Fruit fly (Drosophila melanogaster): ENCODE data around the gene CG7376.

The CG7376 gene

dm6 chr3L:6129591-6129990 lies 44.5 kb upstream of the CG7376 start:
- TF ChIP-seq esn (GFP tag; optimal IDR thresholded peaks at IDR 0.05) (no peak), CG3919 (GFP tag; optimal IDR thresholded peaks at IDR 0.05) (no peak), Lpt (GFP tag; optimal IDR thresholded peaks at IDR 0.05) (no peak)

- TF ChIP-seq CG32006 (GFP tag; optimal IDR thresholded peaks at IDR 0.05) = no peak
- TF ChIP-seq Met (GFP tag; optimal IDR thresholded peaks at IDR 0.05) = no peak
- no peak for TF ChIP-seq OdsH (GFP tag; optimal IDR thresholded peaks at IDR 0.05)
- no peak for TF ChIP-seq ss (GFP tag; optimal IDR thresholded peaks at IDR 0.05)
- no peak for TF ChIP-seq topi (GFP tag; optimal IDR thresholded peaks at IDR 0.05)
- TF ChIP-seq dac (GFP tag; optimal IDR thresholded peaks at IDR 0.05) = no peak
- no peak for TF ChIP-seq acj6 (GFP tag; optimal IDR thresholded peaks at IDR 0.05)
- no peak for TF ChIP-seq vri (GFP tag; optimal IDR thresholded peaks at IDR 0.05)
- no peak for TF ChIP-seq Ets96B (tag; optimal IDR thresholded peaks at IDR 0.05)
Observed at dm6 chr3L:6130944-6131343, 43.1 kb upstream of the CG7376 start, which contains the start of gene Lcp65Ag3. Gene Lcp65Ag3, minus strand, starts transcription at chr3L:6130989.

dm6 chr3L:6132009-6132408 lies 42.0 kb upstream of the CG7376 start, which contains the start of gene Cpr65Au:
Gene Cpr65Au, minus strand, starts transcription at chr3L:6132109.
- TF ChIP-seq spab (GFP tag; optimal IDR thresholded peaks at IDR 0.05) = no peak
- TF ChIP-seq CG34406 (GFP tag; optimal IDR thresholded peaks at IDR 0.05) = no peak
- no peak for TF ChIP-seq lz (GFP tag; optimal IDR thresholded peaks at IDR 0.05)

DNA sequence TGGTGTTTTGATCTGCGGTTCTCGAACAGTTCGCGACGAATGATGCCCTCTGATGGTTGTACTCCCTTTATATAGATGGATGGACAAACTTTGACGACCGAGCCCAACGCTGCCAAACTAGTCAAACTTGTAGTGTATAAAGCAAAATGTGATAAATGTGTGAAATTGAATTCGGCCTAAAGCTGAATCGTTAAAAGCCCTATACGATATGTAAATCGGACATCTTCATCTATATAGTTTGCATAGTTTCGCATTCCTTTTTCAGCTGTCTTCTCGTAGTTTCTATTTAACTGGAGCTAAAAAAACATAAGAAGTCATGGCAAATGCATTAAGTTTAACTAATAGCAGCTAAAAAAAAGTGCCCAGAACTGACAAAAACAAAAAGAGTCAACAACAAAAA lies 40.5 kb upstream of the CG7376 start, which contains the start of gene Lcp65Ag2:
Gene Lcp65Ag2 (minus strand): TSS at position 48 of the 400 bp plus-strand sequence.
- TF ChIP-seq CG1621 (tag; optimal IDR thresholded peaks at IDR 0.05) = no peak

DNA sequence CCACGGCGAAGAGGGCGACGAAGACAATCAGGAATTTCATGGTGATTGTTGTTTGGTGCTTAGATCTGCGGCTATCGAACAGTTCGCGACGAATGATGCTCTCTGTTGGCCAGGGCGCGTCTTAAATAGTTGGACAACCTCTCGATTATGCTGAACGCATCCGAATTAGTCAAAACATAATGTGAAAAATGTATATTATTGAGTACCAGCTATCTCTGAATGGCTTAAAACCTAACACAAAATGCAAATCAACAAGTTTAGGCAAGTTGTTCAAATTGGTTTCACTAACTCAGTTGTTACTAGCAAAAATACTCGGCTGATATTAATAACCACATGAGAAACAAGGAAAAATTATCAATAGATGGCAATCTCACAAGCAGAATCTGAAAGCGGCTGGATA lies 38.9 kb upstream of the CG7376 start, which contains the start of gene Lcp65Ag1:
Gene Lcp65Ag1 (minus strand): TSS at position 101 of the 400 bp plus-strand sequence.
- TF ChIP-seq Sox15 (GFP tag; optimal IDR thresholded peaks at IDR 0.05) = no peak
- TF ChIP-seq esn (GFP tag; optimal IDR thresholded peaks at IDR 0.05) = no peak
- TF ChIP-seq Lpt (GFP tag; optimal IDR thresholded peaks at IDR 0.05) = no peak
- no peak for TF ChIP-seq lz (GFP tag; optimal IDR thresholded peaks at IDR 0.05)
- TF ChIP-seq CG8319 (GFP tag; optimal IDR thresholded peaks at IDR 0.05) = no peak
- no peak for TF ChIP-seq CG15336 (GFP tag; IDR thresholded peaks at IDR 0.05)
- no peak for TF ChIP-seq CG6808 (GFP tag; optimal IDR thresholded peaks at IDR 0.05)
- TF ChIP-seq fd59A (GFP tag; optimal IDR thresholded peaks at IDR 0.05) = no peak
- TF ChIP-seq ss (GFP tag; optimal IDR thresholded peaks at IDR 0.05) = no peak
- no peak for TF ChIP-seq CG11762 (GFP tag; optimal IDR thresholded peaks at IDR 0.05; ENCODE audit: insufficient read depth)

- no peak for TF ChIP-seq dsx (GFP tag; optimal IDR thresholded peaks at IDR 0.05; ENCODE audit: poor library complexity, severe bottlenecking)
- no peak for TF ChIP-seq dac (GFP tag; optimal IDR thresholded peaks at IDR 0.05)
- no peak for TF ChIP-seq CG11762 (GFP tag; optimal IDR thresholded peaks at IDR 0.05; ENCODE audit: insufficient read depth)
Observed at dm6 chr3L:6136691-6137090, 37.4 kb upstream of the CG7376 start, which contains the start of gene Lcp65Af. Gene Lcp65Af, minus strand, starts transcription at chr3L:6136791.

- no peak for TF ChIP-seq CG11762 (GFP tag; optimal IDR thresholded peaks at IDR 0.05; ENCODE audit: insufficient read depth)
- TF ChIP-seq CG8632 (GFP tag; optimal IDR thresholded peaks at IDR 0.05) = no peak
- TF ChIP-seq CG8119 (GFP tag; IDR thresholded peaks at IDR 0.05) = no peak
- TF ChIP-seq Met (GFP tag; optimal IDR thresholded peaks at IDR 0.05) = no peak
- no peak for TF ChIP-seq CG34406 (GFP tag; optimal IDR thresholded peaks at IDR 0.05)
- no peak for TF ChIP-seq CG6792 (GFP tag; optimal IDR thresholded peaks at IDR 0.05)
- no peak for TF ChIP-seq CG6163 (GFP tag; IDR thresholded peaks at IDR 0.05)
- TF ChIP-seq salr (GFP tag; optimal IDR thresholded peaks at IDR 0.05) = no peak
- no peak for TF ChIP-seq CG4318 (GFP tag; optimal IDR thresholded peaks at IDR 0.05)
- no peak for TF ChIP-seq pdm3 (GFP tag; optimal IDR thresholded peaks at IDR 0.05)
- no peak for TF ChIP-seq vri (GFP tag; optimal IDR thresholded peaks at IDR 0.05)
- TF ChIP-seq fd85E (GFP tag; optimal IDR thresholded peaks at IDR 0.05) = no peak
- no peak for TF ChIP-seq CG31627 (GFP tag; optimal IDR thresholded peaks at IDR 0.05)
- no peak for TF ChIP-seq Blimp-1 (GFP tag; optimal IDR thresholded peaks at IDR 0.05)
- TF ChIP-seq achi (GFP tag; optimal IDR thresholded peaks at IDR 0.05) = no peak
- TF ChIP-seq CG15336 (GFP tag; IDR thresholded peaks at IDR 0.05) = no peak
- TF ChIP-seq dsx (GFP tag; optimal IDR thresholded peaks at IDR 0.05; ENCODE audit: poor library complexity, severe bottlenecking) = no peak
- TF ChIP-seq Ets21C (GFP tag; optimal IDR thresholded peaks at IDR 0.05) = no peak
- no peak for TF ChIP-seq CG16779 (tag; optimal IDR thresholded peaks at IDR 0.05)
Observed at dm6 chr3L:6138018-6138417, 36.0 kb upstream of the CG7376 start, which contains the start of gene Lcp65Ae. Gene Lcp65Ae, minus strand, starts transcription at chr3L:6138118.

Data from whole organism, prepupa.